Worm (Caenorhabditis elegans) whole organism, L4 larva: ENCODE measurements around the gene Y51H7C.12.

Source experiments
- F26F4.8 ChIP-seq: fragments of 200-800 bp; sonication (Bioruptor generic); conservative IDR thresholded peaks from 2 replicates; pipeline ENCODE4 v1.3.6; 2022; ENCODE audit warnings: missing genetic modification characterization, missing compliant biosample characterization
- F44E2.7 ChIP-seq: fragments of 200-800 bp; sonication (Bioruptor generic); IDR thresholded peaks from 2 replicates; pipeline ENCODE4 v2.1.2; 2022; ENCODE audit warnings: missing genetic modification characterization, missing compliant biosample characterization
- Y105C5A.15 ChIP-seq: fragments of 200-800 bp; sonication (Bioruptor generic); IDR thresholded peaks from 2 replicates; pipeline ENCODE4 v1.3.6; 2022; ENCODE audit warnings: missing genetic modification characterization, missing compliant biosample characterization
- Y48G9A.11 ChIP-seq: fragments of 200-800 bp; sonication (Bioruptor generic); IDR thresholded peaks from 2 replicates; pipeline ENCODE4 v1.3.6; 2022; ENCODE audit warnings: missing genetic modification reagents, missing genetic modification characterization, missing compliant biosample characterization
- Y75B8A.6 ChIP-seq: fragments of 200-800 bp; sonication (Bioruptor generic); IDR thresholded peaks from 2 replicates; pipeline ENCODE4 v1.3.6; 2022; ENCODE audit warnings: missing genetic modification reagents, missing genetic modification characterization, missing compliant biosample characterization
- ZK337.2 ChIP-seq: fragments of 200-800 bp; sonication (Bioruptor generic); IDR thresholded peaks from 2 replicates; pipeline ENCODE4 v1.3.6; 2022; ENCODE audit warnings: missing genetic modification reagents, missing genetic modification characterization, missing compliant biosample characterization
- aha-1 ChIP-seq: fragments of 150-350 bp; peaks from one replicate; lab custom pipeline; 2014; ENCODE audit warnings: missing biosample characterization, missing genetic modification characterization
- ceh-44 ChIP-seq: fragments of 200-800 bp; sonication (Bioruptor generic); IDR thresholded peaks from 2 replicates; pipeline ENCODE4 v1.3.6; 2022; ENCODE audit warnings: missing genetic modification reagents, missing genetic modification characterization, missing compliant biosample characterization
- ces-1 ChIP-seq: fragments of 150-350 bp; sonication (generic microtip); optimal IDR thresholded peaks from 4 replicates; lab custom pipeline; 2014; ENCODE audit warnings: missing biosample characterization, missing genetic modification reagents, missing genetic modification characterization
- dmd-6 ChIP-seq: fragments of 200-800 bp; sonication (Bioruptor generic); IDR thresholded peaks from 2 replicates; pipeline ENCODE4 v1.3.6; 2022; ENCODE audit warnings: missing genetic modification reagents, missing genetic modification characterization, missing compliant biosample characterization
- dmd-8 ChIP-seq: fragments of 200-800 bp; sonication (Bioruptor generic); IDR thresholded peaks from 2 replicates; pipeline ENCODE4 v1.3.6; 2022; ENCODE audit warnings: missing genetic modification characterization, missing compliant biosample characterization
- duxl-1 ChIP-seq: sonication (generic microtip); optimal IDR thresholded peaks from 2 replicates; lab custom pipeline; 2016; ENCODE audit warnings: mild to moderate bottlenecking, missing genetic modification characterization, moderate library complexity, missing compliant biosample characterization; ENCODE audit not compliant: poor library complexity
- dve-1 ChIP-seq: sonication (generic microtip); optimal IDR thresholded peaks from 2 replicates; lab custom pipeline; 2017; ENCODE audit warnings: antibody characterized with exemption, mild to moderate bottlenecking, missing genetic modification characterization, missing compliant biosample characterization; ENCODE audit not compliant: insufficient read depth
- egl-43 ChIP-seq: fragments of 200-800 bp; sonication (Bioruptor generic); IDR thresholded peaks from 2 replicates; pipeline ENCODE4 v1.3.6; 2022; ENCODE audit warnings: missing genetic modification reagents, missing genetic modification characterization, missing compliant biosample characterization
- fos-1 ChIP-seq: fragments of 150-350 bp; optimal IDR thresholded peaks from 2 replicates; lab custom pipeline; 2014; ENCODE audit warnings: missing biosample characterization, missing genetic modification characterization
- gei-8 ChIP-seq: fragments of 200-800 bp; sonication (Bioruptor generic); optimal IDR thresholded peaks from 2 replicates; lab custom pipeline; 2018; ENCODE audit warnings: mild to moderate bottlenecking, missing genetic modification characterization, missing compliant biosample characterization
- hmg-1.1 ChIP-seq: fragments of 200-800 bp; sonication (Bioruptor generic); IDR thresholded peaks from 2 replicates; pipeline ENCODE4 v1.3.6; 2022; ENCODE audit warnings: missing genetic modification reagents, missing genetic modification characterization, missing compliant biosample characterization
- madf-5 ChIP-seq, 2 experiments: fragments of 200-800 bp; sonication (Bioruptor generic); IDR thresholded peaks; 2 replicates each; pipeline ENCODE4 v1.3.6; 2022; ENCODE audit warnings: missing compliant biosample characterization in 2 of 2, missing genetic modification characterization in 2 of 2
- madf-9 ChIP-seq: fragments of 200-800 bp; sonication (Bioruptor generic); conservative IDR thresholded peaks from 2 replicates; pipeline ENCODE4 v1.3.6; 2022; ENCODE audit warnings: missing genetic modification reagents, missing genetic modification characterization, missing compliant biosample characterization
- mdl-1 ChIP-seq, 2 experiments: fragments of 150-350 bp in 1 of 2; sonication (generic microtip) in 1 of 2; optimal IDR thresholded peaks; 2 replicates each; lab custom pipeline; 2014 to 2017; ENCODE audit warnings: missing biosample characterization in 2 of 2, missing genetic modification characterization in 2 of 2
- mxl-2 ChIP-seq: fragments of 200-800 bp; sonication (Bioruptor generic); conservative IDR thresholded peaks from 2 replicates; pipeline ENCODE4 v1.3.6; 2022; ENCODE audit warnings: missing genetic modification reagents, missing genetic modification characterization, missing compliant biosample characterization
- nhr-10 ChIP-seq: fragments of 150-350 bp; optimal IDR thresholded peaks from 2 replicates; lab custom pipeline; 2014; ENCODE audit warnings: missing biosample characterization, missing genetic modification characterization
- nhr-11 ChIP-seq: fragments of 150-350 bp; optimal IDR thresholded peaks from 2 replicates; lab custom pipeline; 2014; ENCODE audit warnings: missing biosample characterization, missing genetic modification characterization
- nhr-111 ChIP-seq: fragments of 200-800 bp; sonication (Bioruptor generic); optimal IDR thresholded peaks from 2 replicates; lab custom pipeline; 2018; ENCODE audit warnings: mild to moderate bottlenecking, missing genetic modification characterization, missing compliant biosample characterization
- nhr-42 ChIP-seq: fragments of 200-800 bp; sonication (Bioruptor generic); IDR thresholded peaks from 2 replicates; pipeline ENCODE4 v1.3.6; 2022; ENCODE audit warnings: missing genetic modification characterization, missing compliant biosample characterization
- php-3 ChIP-seq: fragments of 200-800 bp; sonication (Bioruptor generic); IDR thresholded peaks from 2 replicates; pipeline ENCODE4 v1.3.6; 2022; ENCODE audit warnings: missing genetic modification reagents, missing genetic modification characterization, missing compliant biosample characterization
- saeg-2 ChIP-seq: fragments of 200-800 bp; sonication (Bioruptor generic); IDR thresholded peaks from 2 replicates; pipeline ENCODE4 v1.3.6; 2022; ENCODE audit warnings: missing genetic modification reagents, missing genetic modification characterization, missing compliant biosample characterization
- sdz-12 ChIP-seq: fragments of 200-800 bp; sonication (Bioruptor generic); optimal IDR thresholded peaks from 2 replicates; lab custom pipeline; 2018; ENCODE audit warnings: mild to moderate bottlenecking, missing genetic modification characterization, missing compliant biosample characterization
- set-16 ChIP-seq: fragments of 200-800 bp; sonication (Bioruptor generic); IDR thresholded peaks from 2 replicates; pipeline ENCODE4 v1.3.6; 2022; ENCODE audit warnings: missing genetic modification reagents, missing genetic modification characterization, missing compliant biosample characterization
- skn-1 ChIP-seq: fragments of 150-350 bp; optimal IDR thresholded peaks from 2 replicates; lab custom pipeline; 2014; ENCODE audit warnings: missing biosample characterization, missing genetic modification characterization
- snpc-1.2 ChIP-seq: fragments of 200-800 bp; sonication (Bioruptor generic); IDR thresholded peaks from 2 replicates; pipeline ENCODE4 v1.3.6; 2022; ENCODE audit warnings: missing genetic modification reagents, missing genetic modification characterization, missing compliant biosample characterization
- tag-97 ChIP-seq: fragments of 200-800 bp; sonication (Bioruptor generic); IDR thresholded peaks from 2 replicates; pipeline ENCODE4 v1.3.6; 2022; ENCODE audit warnings: missing genetic modification characterization, missing compliant biosample characterization
- tra-1 ChIP-seq: fragments of 200-800 bp; sonication (Bioruptor generic); IDR thresholded peaks from 2 replicates; pipeline ENCODE4 v1.3.6; 2022; ENCODE audit warnings: missing genetic modification reagents, missing genetic modification characterization, missing compliant biosample characterization
- unc-39 ChIP-seq: sonication (generic microtip); optimal IDR thresholded peaks from 2 replicates; lab custom pipeline; 2017; ENCODE audit warnings: missing biosample characterization, missing genetic modification characterization
- unc-62 ChIP-seq, 3 experiments: fragments of 150-350 bp in 1 of 3; sonication (generic microtip); optimal IDR thresholded peaks in 2 of 3; peaks in 1 of 3; 1 replicate in 1 of 3; 2 replicates in 2 of 3; lab custom pipeline; 2014 to 2017; ENCODE audit warnings: missing biosample characterization in 3 of 3, missing genetic modification characterization in 3 of 3, missing genetic modification reagents in 3 of 3, missing genotype in 1 of 3
- vab-7 ChIP-seq: fragments of 200-800 bp; sonication (Bioruptor generic); IDR thresholded peaks from 2 replicates; pipeline ENCODE4 v1.3.6; 2022; ENCODE audit warnings: missing genetic modification reagents, missing genetic modification characterization, missing compliant biosample characterization
- zfp-3 ChIP-seq: fragments of 200-800 bp; sonication (Bioruptor generic); conservative IDR thresholded peaks from 2 replicates; pipeline ENCODE4 v1.3.6; 2022; ENCODE audit warnings: missing genetic modification reagents, missing genetic modification characterization, missing compliant biosample characterization

Gene Y51H7C.12

ce11 chrII:1453209-1453608, 6.7 kb upstream of the Y51H7C.12 start:
- 0 out of 2 replicates have a peak, but pooled peaks have one; percentile 8 for TF ChIP-seq ceh-44
- TF ChIP-seq F26F4.8 (GFP tag; lab: Robert Waterston, UW) = 0 out of 2 replicates have a peak, but pooled peaks have one; percentile 54
- TF ChIP-seq nhr-42 (GFP tag; lab: Robert Waterston, UW) = 0 out of 2 replicates have a peak, but pooled peaks have one; percentile 40
- TF ChIP-seq F44E2.7 (GFP tag; lab: Robert Waterston, UW) = 0 out of 2 replicates have a peak, but pooled peaks have one; percentile 52
- TF ChIP-seq, all 104 proteins: peak for 4; not testable (repeated sequence) for 100

- TF ChIP-seq mxl-2 (GFP tag; lab: Robert Waterston, UW) (0 out of 2 replicates have a peak, but pooled peaks have one; percentile 24), zfp-3 (GFP tag; lab: Robert Waterston, UW) (0 out of 2 replicates have a peak, but pooled peaks have one; percentile 44), dmd-8 (peak; percentile 55; the same call in 1 of the 2 replicates), hmg-1.1 (GFP tag; lab: Robert Waterston, UW) (0 out of 2 replicates have a peak, but pooled peaks have one; percentile 18), F26F4.8 (GFP tag; lab: Robert Waterston, UW) (peak; percentile 77), tag-97 (GFP tag; lab: Robert Waterston, UW) (peak; percentile 68; the same call in 1 of the 2 replicates), Y105C5A.15 (0 out of 2 replicates have a peak, but pooled peaks have one; percentile 44), php-3 (GFP tag; lab: Robert Waterston, UW) (peak; percentile 49; the same call in 1 of the 2 replicates), Y75B8A.6 (0 out of 2 replicates have a peak, but pooled peaks have one; percentile 73), madf-9 (GFP tag; lab: Robert Waterston, UW) (peak; percentile 45; the same call in 1 of the 2 replicates), vab-7 (GFP tag; lab: Robert Waterston, UW) (0 out of 2 replicates have a peak, but pooled peaks have one; percentile 50), ceh-44 (0 out of 2 replicates have a peak, but pooled peaks have one; percentile 20), egl-43 (GFP tag; lab: Robert Waterston, UW) (0 out of 2 replicates have a peak, but pooled peaks have one; percentile 52), Y48G9A.11 (GFP tag; lab: Robert Waterston, UW) (peak; percentile 34; the same call in 1 of the 2 replicates), saeg-2 (0 out of 2 replicates have a peak, but pooled peaks have one; percentile 63)
Measured at ce11 chrII:1451975-1452374, 5.4 kb upstream of the Y51H7C.12 start.

ce11 chrII:1444911-1445310, 1.6 kb downstream of the Y51H7C.12 start, which contains the start of gene scl-17:
Gene scl-17 (plus strand): TSS chrII:1445211.
- TF ChIP-seq fos-1 (tag; lab: Kevin White, UChicago) = no peak
- TF ChIP-seq dmd-6 (GFP tag; lab: Robert Waterston, UW) = no peak
- TF ChIP-seq ces-1 (GFP tag; lab: Kevin White, UChicago) = no peak
- no peak for TF ChIP-seq duxl-1
- no peak for TF ChIP-seq skn-1 (tag; lab: Kevin White, UChicago)
- TF ChIP-seq unc-39 (tag; lab: Kevin White, UChicago) = no peak
- no peak for TF ChIP-seq egl-43 (GFP tag; lab: Robert Waterston, UW)
- no peak for TF ChIP-seq nhr-111 (GFP tag; lab: Kevin White, UChicago)
- TF ChIP-seq ZK337.2 (GFP tag; lab: Robert Waterston, UW) = no peak
- TF ChIP-seq Y48G9A.11 (GFP tag; lab: Robert Waterston, UW) = no peak
- TF ChIP-seq tra-1 (GFP tag; lab: Robert Waterston, UW) = no peak
- TF ChIP-seq sdz-12 = no peak
- no peak for TF ChIP-seq gei-8 (GFP tag; lab: Kevin White, UChicago)
- no peak for TF ChIP-seq F44E2.7 (GFP tag; lab: Robert Waterston, UW)
- no peak for TF ChIP-seq mdl-1 (tag; optimal IDR thresholded peaks at IDR 0.05; lab: Kevin White, UChicago)
- TF ChIP-seq dve-1 (tag; lab: Kevin White, UChicago) = no peak
- no peak for TF ChIP-seq nhr-11 (tag; lab: Kevin White, UChicago)
- TF ChIP-seq, all 104 proteins: peak for 0

ce11 chrII:1441479-1441878, 5.1 kb downstream of the Y51H7C.12 start:
- TF ChIP-seq snpc-1.2 (no peak), aha-1 (tag; lab: Kevin White, UChicago) (peak; percentile 52), set-16 (no peak), mdl-1 (tag; optimal IDR thresholded peaks at IDR 0.05; lab: Kevin White, UChicago) (no peak), nhr-10 (tag; lab: Kevin White, UChicago) (no peak), ceh-44 (no peak), madf-5 (GFP tag; IDR thresholded peaks at IDR 0.05; lab: Robert Waterston, UW) (no peak), Y48G9A.11 (GFP tag; lab: Robert Waterston, UW) (no peak), unc-62 (GFP tag; optimal IDR thresholded peaks at IDR 0.05 in 1 of 2; lab: Kevin White, UChicago) (peak in 1 of 2 experiments; percentile 78), unc-62 (tag; optimal IDR thresholded peaks at IDR 0.05; lab: Kevin White, UChicago) (no peak)
